Worm (Caenorhabditis elegans) whole organism, L3 larva: Measurements from ENCODE around the gene F38A1.9.

Experiments
- R02D3.7 ChIP-seq: fragments of 150-350 bp; optimal IDR thresholded peaks from 2 replicates; lab custom pipeline; 2014; ENCODE audit warnings: missing biosample characterization, missing genetic modification characterization
- egl-27 ChIP-seq: sonication (generic microtip); optimal IDR thresholded peaks from 4 replicates; lab custom pipeline; 2017; ENCODE audit warnings: missing biosample characterization, missing genetic modification reagents, missing genetic modification characterization
- fos-1 ChIP-seq: fragments of 150-350 bp; optimal IDR thresholded peaks from 2 replicates; lab custom pipeline; 2014; ENCODE audit warnings: missing biosample characterization, missing genetic modification characterization
- nhr-237 ChIP-seq: fragments of 150-350 bp; optimal IDR thresholded peaks from 2 replicates; lab custom pipeline; 2014; ENCODE audit warnings: missing biosample characterization, missing genetic modification characterization
- nhr-25 ChIP-seq: sonication (generic microtip); optimal IDR thresholded peaks from 2 replicates; lab custom pipeline; 2017; ENCODE audit warnings: missing biosample characterization, missing genetic modification characterization
- nhr-28 ChIP-seq: fragments of 150-350 bp; optimal IDR thresholded peaks from 2 replicates; lab custom pipeline; 2014; ENCODE audit warnings: missing biosample characterization, missing genetic modification characterization
- snpc-4 ChIP-seq: fragments of 150-350 bp; optimal IDR thresholded peaks from 2 replicates; lab custom pipeline; 2014; ENCODE audit warnings: missing biosample characterization, missing genetic modification characterization
- zag-1 ChIP-seq: fragments of 150-350 bp; optimal IDR thresholded peaks from 2 replicates; lab custom pipeline; 2014; ENCODE audit warnings: missing biosample characterization, missing genetic modification characterization

DNA sequence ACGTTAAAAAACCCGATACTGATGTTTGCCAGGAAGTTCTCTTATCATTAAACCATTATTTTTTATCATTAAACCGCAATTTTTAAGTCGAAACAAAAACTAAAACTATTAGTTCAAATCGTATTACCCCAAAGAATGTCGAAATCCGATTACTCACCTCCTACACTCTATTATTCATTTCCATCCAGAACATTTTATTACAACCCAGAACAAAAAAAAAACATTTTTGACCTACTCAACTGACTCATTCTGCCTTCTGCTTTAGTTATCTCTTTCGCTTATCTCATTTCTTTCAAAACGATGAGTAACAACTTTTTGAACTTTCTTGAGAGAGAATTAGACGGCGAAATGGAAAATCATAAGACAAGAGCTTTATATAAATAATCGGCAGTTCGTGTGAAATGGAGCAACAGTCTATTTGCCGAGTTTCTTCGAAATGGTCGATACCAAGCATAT lies 16.4 kb downstream of the F38A1.9 start, which contains the start of gene W09G12.7:
- TF ChIP-seq nhr-237 = no peak
- no peak for TF ChIP-seq nhr-28 (tag; lab: Kevin White, UChicago)
- TF ChIP-seq snpc-4 (tag; lab: Kevin White, UChicago) = no peak
- no peak for TF ChIP-seq fos-1 (tag; lab: Kevin White, UChicago)
- no peak for TF ChIP-seq zag-1 (tag; lab: Kevin White, UChicago)
- TF ChIP-seq egl-27 (tag; lab: Kevin White, UChicago) = no peak
- TF ChIP-seq R02D3.7 (tag; lab: Kevin White, UChicago) = no peak
- TF ChIP-seq nhr-25 (tag; lab: Kevin White, UChicago) = no peak
